Worm (Caenorhabditis elegans): Measurements from ENCODE around the gene F42G4.2.
A peak's percentile ranks its signal among the peaks of the same experiment; 100 is the strongest.

DNA sequence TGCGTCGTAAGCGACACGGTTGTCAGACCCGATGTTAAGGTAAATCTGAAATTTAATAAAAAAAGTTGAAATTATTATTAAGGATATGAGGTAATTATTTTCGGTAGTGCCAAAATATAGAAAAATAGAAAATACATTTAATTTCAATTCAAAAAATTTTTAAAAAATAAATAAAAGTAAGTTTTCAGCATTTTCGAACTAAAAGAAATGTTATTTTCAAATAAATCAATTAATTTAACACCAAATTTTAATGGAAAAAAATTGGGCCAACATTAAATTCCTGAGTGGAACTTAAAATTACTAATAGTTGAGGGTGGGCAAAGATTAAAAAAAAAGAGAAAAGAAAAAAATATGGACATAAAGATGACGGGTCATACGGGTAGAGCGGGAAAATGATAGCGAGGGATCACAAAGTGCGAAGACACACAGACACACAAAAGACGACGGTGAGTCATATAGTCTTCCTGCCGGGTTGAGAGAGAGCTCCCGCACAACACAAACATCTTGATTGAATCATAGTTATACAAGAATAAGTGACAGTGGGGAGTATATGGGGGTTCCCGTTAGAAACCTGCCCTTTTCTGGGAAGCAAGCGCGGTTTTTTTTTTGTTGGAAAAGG is 21.8 kb upstream of the F42G4.2 start, which contains the start of gene max-2:
- no peak for TF ChIP-seq aly-1 (tag; optimal IDR thresholded peaks at IDR 0.05)
- no peak for TF ChIP-seq ceh-36 (tag; optimal IDR thresholded peaks at IDR 0.05)
- no peak for TF ChIP-seq scrt-1 (GFP tag; IDR thresholded peaks at IDR 0.05)
- TF ChIP-seq flt-1 (GFP tag; IDR thresholded peaks at IDR 0.05) = no peak
- TF ChIP-seq ama-1 (optimal IDR thresholded peaks at IDR 0.05) = no peak
- TF ChIP-seq ets-7 (tag; optimal IDR thresholded peaks at IDR 0.05) = no peak
- TF ChIP-seq hmg-4 (GFP tag; optimal IDR thresholded peaks at IDR 0.05) = peak; percentile 5
- no peak for TF ChIP-seq hnd-1 (tag; optimal IDR thresholded peaks at IDR 0.05)
- no peak for TF ChIP-seq B0310.2 (tag; optimal IDR thresholded peaks at IDR 0.05)
- TF ChIP-seq pes-1 (GFP tag; IDR thresholded peaks at IDR 0.05) = no peak

All from whole organism, early embryonic.